Worm (Caenorhabditis elegans): ENCODE data around the gene cyp-35A3.

Gene cyp-35A3

DNA sequence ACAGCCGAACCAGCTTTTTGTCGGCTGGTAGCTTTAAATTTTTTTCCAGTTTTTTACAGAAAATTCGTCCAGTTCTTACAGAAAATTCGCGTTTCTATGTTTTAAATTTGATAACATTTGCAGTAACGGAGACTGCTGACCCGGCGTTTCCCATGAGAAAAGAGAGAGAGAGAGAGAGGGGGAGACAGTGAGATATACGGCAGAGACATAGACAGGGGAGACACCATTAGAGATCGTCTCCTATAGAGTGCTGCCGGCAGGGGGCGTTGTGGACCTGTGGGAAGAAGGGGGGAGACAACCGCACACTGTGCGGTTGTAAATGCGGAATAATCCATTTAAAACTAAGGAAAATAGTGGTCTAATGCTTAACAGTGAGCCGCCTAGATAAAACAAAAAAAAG, 7.2 kb downstream of the cyp-35A3 start:
- TF ChIP-seq hmbx-1 (tag; optimal IDR thresholded peaks at IDR 0.05) (no peak), hmg-4 (GFP tag; optimal IDR thresholded peaks at IDR 0.05) (no peak), flt-1 (GFP tag; IDR thresholded peaks at IDR 0.05) (0 out of 2 replicates have a peak, but pooled peaks have one; percentile 23)

ce11 chrV:4031319-4031718, 8.9 kb downstream of the cyp-35A3 start, which contains the start of gene cyp-35A4:
cyp-35A4 (plus strand) TSS chrV:4031619.
- TF ChIP-seq sea-1 (GFP tag; conservative IDR thresholded peaks at IDR 0.05) (no peak), ama-1 (optimal IDR thresholded peaks at IDR 0.05) (no peak), ets-7 (tag; optimal IDR thresholded peaks at IDR 0.05) (no peak), tbx-11 (GFP tag; IDR thresholded peaks at IDR 0.05) (no peak), flt-1 (GFP tag; IDR thresholded peaks at IDR 0.05) (no peak), pes-1 (GFP tag; IDR thresholded peaks at IDR 0.05) (no peak), B0310.2 (tag; optimal IDR thresholded peaks at IDR 0.05) (no peak), hnd-1 (tag; optimal IDR thresholded peaks at IDR 0.05) (no peak), hmg-4 (GFP tag; optimal IDR thresholded peaks at IDR 0.05) (no peak)

DNA sequence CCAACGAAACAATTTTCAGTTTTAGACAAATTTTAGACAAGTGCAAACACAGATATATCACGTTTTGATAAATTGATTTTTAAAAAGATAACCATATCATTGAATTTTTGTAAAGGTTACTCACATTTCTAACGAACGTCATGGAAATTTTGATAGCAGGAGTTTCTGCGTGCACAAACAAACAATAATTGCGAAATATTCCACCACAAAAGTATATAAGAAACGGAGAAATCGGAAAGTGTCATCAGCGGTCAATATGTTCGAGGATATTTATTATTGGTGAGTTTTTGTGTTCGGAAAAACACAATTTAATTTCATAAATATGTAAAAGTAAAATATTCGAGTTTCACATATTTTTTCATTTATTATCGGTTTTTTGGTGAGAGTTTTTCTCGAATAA, 11.9 kb downstream of the cyp-35A3 start, which contains the start of gene C49G7.7:
Gene C49G7.7 (plus strand): TSS at position 174 of the 400 bp plus-strand sequence.
- no peak for TF ChIP-seq hnd-1 (tag; optimal IDR thresholded peaks at IDR 0.05)
- TF ChIP-seq aly-1 (tag; optimal IDR thresholded peaks at IDR 0.05): no peak
- TF ChIP-seq ceh-36 (tag; optimal IDR thresholded peaks at IDR 0.05): no peak
- no peak for TF ChIP-seq tra-4 (tag; optimal IDR thresholded peaks at IDR 0.05)
- TF ChIP-seq ama-1 (optimal IDR thresholded peaks at IDR 0.05): no peak
- no peak for TF ChIP-seq pes-1 (GFP tag; IDR thresholded peaks at IDR 0.05)
- no peak for TF ChIP-seq hmg-4 (GFP tag; optimal IDR thresholded peaks at IDR 0.05)
- no peak for TF ChIP-seq sea-1 (GFP tag; conservative IDR thresholded peaks at IDR 0.05)
- no peak for TF ChIP-seq tbx-11 (GFP tag; IDR thresholded peaks at IDR 0.05)
- TF ChIP-seq F13C5.2 (tag; optimal IDR thresholded peaks at IDR 0.05): no peak
- no peak for TF ChIP-seq scrt-1 (GFP tag; IDR thresholded peaks at IDR 0.05)
- TF ChIP-seq ets-7 (tag; optimal IDR thresholded peaks at IDR 0.05): no peak

DNA sequence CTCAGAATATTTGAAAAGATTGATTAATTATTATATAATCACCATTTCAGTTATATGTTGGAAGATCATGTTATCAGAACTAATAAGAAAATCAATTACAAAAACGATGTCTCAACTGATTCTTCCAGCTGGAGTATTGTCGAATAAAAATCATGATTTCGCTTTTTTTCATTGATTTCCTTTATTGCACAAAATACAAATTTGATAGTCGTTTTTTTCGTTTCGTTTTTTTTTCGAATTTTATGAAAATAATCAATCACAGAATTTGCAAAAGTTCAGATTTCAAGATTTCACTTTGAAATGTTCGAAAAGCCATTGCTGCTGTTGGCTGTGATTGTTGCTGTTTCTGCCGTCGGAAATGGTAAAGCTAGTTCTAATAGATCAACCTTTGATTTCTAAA, 13.4 kb downstream of the cyp-35A3 start, which contains the start of gene C49G7.13:
Gene C49G7.13 (plus strand): TSS at position 301 of the 400 bp plus-strand sequence.
- TF ChIP-seq B0310.2 (tag; optimal IDR thresholded peaks at IDR 0.05): no peak
- TF ChIP-seq ama-1 (optimal IDR thresholded peaks at IDR 0.05): no peak
- TF ChIP-seq tra-4 (tag; optimal IDR thresholded peaks at IDR 0.05): no peak
- TF ChIP-seq pes-1 (GFP tag; IDR thresholded peaks at IDR 0.05): no peak
- TF ChIP-seq tbx-37 (GFP tag; conservative IDR thresholded peaks at IDR 0.05): no peak
- TF ChIP-seq sea-1 (GFP tag; conservative IDR thresholded peaks at IDR 0.05): no peak
- TF ChIP-seq hnd-1 (tag; optimal IDR thresholded peaks at IDR 0.05): no peak
- TF ChIP-seq ceh-36 (tag; optimal IDR thresholded peaks at IDR 0.05): no peak

- TF ChIP-seq ceh-13 (GFP tag; optimal IDR thresholded peaks at IDR 0.05): no peak
- no peak for TF ChIP-seq tbx-37 (GFP tag; conservative IDR thresholded peaks at IDR 0.05)
- TF ChIP-seq aly-1 (tag; optimal IDR thresholded peaks at IDR 0.05): no peak
- TF ChIP-seq pes-1 (GFP tag; IDR thresholded peaks at IDR 0.05): no peak
- TF ChIP-seq B0310.2 (tag; optimal IDR thresholded peaks at IDR 0.05): no peak
- no peak for TF ChIP-seq hmg-4 (GFP tag; optimal IDR thresholded peaks at IDR 0.05)
- TF ChIP-seq tra-4 (tag; optimal IDR thresholded peaks at IDR 0.05): no peak
- no peak for TF ChIP-seq ceh-36 (tag; optimal IDR thresholded peaks at IDR 0.05)
These were observed 15.7 kb downstream of the cyp-35A3 start, which contains the start of gene C49G7.12 for ce11 chrV:4038110-4038509. C49G7.12 (plus strand) TSS chrV:4038410.

DNA sequence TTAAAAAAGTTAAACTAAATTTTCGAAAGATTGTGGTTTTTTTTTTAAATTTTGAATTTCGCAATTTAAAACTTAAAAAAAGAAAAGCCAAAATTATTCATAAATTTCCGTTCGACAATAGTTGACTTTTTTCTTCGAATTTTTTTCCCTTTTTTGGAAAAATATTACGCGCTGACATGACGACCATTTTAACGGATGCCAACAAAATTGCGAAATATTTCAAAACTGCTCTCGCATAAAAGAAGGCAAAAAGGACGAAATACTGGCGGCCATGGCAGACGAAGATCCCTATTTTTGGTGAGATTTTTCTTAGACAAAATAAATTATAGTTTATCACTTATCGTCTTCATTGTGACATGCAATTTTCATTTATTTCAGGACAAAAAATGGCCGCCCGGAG, 16.1 kb downstream of the cyp-35A3 start:
- TF ChIP-seq ets-7 (tag; optimal IDR thresholded peaks at IDR 0.05) (no peak), F13C5.2 (tag; optimal IDR thresholded peaks at IDR 0.05) (no peak), pes-1 (GFP tag; IDR thresholded peaks at IDR 0.05) (no peak), scrt-1 (GFP tag; IDR thresholded peaks at IDR 0.05) (no peak), hmg-4 (GFP tag; optimal IDR thresholded peaks at IDR 0.05) (no peak), hmbx-1 (tag; optimal IDR thresholded peaks at IDR 0.05) (no peak), flt-1 (GFP tag; IDR thresholded peaks at IDR 0.05) (no peak)

- TF ChIP-seq pes-1 (GFP tag; IDR thresholded peaks at IDR 0.05) (no peak), ceh-13 (GFP tag; optimal IDR thresholded peaks at IDR 0.05) (no peak)
These were observed 19.5 kb downstream of the cyp-35A3 start, which contains the start of the genes C49G7.10 and irg-2 for ce11 chrV:4041853-4042424. C49G7.10 (minus strand) TSS chrV:4042021. irg-2 (plus strand) TSS chrV:4042181.

DNA sequence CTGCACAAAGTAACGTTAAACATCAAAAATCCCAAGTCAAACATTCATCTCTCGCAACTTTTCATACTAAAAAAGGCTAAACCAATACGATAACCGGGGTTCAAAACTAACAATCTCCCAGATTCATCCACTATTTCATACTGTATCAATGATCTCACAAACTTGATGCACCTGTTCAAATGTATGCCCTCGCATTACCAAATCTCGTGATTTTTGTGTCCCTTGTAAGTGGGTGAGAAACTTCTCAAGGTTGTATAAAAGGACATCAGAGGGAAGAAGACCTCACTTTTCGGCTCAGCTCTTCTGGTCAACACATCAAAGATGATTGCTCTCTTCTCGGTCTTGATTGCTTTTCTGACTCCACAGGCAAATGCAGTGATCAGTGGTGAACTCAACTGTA, 21.2 kb downstream of the cyp-35A3 start, which contains the start of gene phat-3:
Gene phat-3 (plus strand): TSS at position 301 of the 400 bp plus-strand sequence.
- TF ChIP-seq ets-7 (tag; optimal IDR thresholded peaks at IDR 0.05) (no peak), tbx-37 (GFP tag; conservative IDR thresholded peaks at IDR 0.05) (no peak), sea-1 (GFP tag; conservative IDR thresholded peaks at IDR 0.05) (no peak), aly-1 (tag; optimal IDR thresholded peaks at IDR 0.05) (no peak), F13C5.2 (tag; optimal IDR thresholded peaks at IDR 0.05) (no peak)

ce11 chrV:4046122-4046521, 23.7 kb downstream of the cyp-35A3 start, which contains the start of gene phat-7:
phat-7 (plus strand) TSS chrV:4046422.
- TF ChIP-seq F13C5.2 (tag; optimal IDR thresholded peaks at IDR 0.05) (no peak), scrt-1 (GFP tag; IDR thresholded peaks at IDR 0.05) (no peak), ama-1 (optimal IDR thresholded peaks at IDR 0.05) (no peak), hmg-4 (GFP tag; optimal IDR thresholded peaks at IDR 0.05) (no peak), ceh-13 (GFP tag; optimal IDR thresholded peaks at IDR 0.05) (no peak), tbx-37 (GFP tag; conservative IDR thresholded peaks at IDR 0.05) (no peak), ets-7 (tag; optimal IDR thresholded peaks at IDR 0.05) (no peak), hnd-1 (tag; optimal IDR thresholded peaks at IDR 0.05) (no peak), aly-1 (tag; optimal IDR thresholded peaks at IDR 0.05) (no peak), tra-4 (tag; optimal IDR thresholded peaks at IDR 0.05) (no peak), pes-1 (GFP tag; IDR thresholded peaks at IDR 0.05) (no peak), sea-1 (GFP tag; conservative IDR thresholded peaks at IDR 0.05) (no peak), B0310.2 (tag; optimal IDR thresholded peaks at IDR 0.05) (no peak), hmbx-1 (tag; optimal IDR thresholded peaks at IDR 0.05) (no peak), flt-1 (GFP tag; IDR thresholded peaks at IDR 0.05) (no peak), ceh-36 (tag; optimal IDR thresholded peaks at IDR 0.05) (no peak), tbx-11 (GFP tag; IDR thresholded peaks at IDR 0.05) (no peak)
